Fruit fly (Drosophila melanogaster): ENCODE data around the gene Tektin-C.

Gene Tektin-C

DNA sequence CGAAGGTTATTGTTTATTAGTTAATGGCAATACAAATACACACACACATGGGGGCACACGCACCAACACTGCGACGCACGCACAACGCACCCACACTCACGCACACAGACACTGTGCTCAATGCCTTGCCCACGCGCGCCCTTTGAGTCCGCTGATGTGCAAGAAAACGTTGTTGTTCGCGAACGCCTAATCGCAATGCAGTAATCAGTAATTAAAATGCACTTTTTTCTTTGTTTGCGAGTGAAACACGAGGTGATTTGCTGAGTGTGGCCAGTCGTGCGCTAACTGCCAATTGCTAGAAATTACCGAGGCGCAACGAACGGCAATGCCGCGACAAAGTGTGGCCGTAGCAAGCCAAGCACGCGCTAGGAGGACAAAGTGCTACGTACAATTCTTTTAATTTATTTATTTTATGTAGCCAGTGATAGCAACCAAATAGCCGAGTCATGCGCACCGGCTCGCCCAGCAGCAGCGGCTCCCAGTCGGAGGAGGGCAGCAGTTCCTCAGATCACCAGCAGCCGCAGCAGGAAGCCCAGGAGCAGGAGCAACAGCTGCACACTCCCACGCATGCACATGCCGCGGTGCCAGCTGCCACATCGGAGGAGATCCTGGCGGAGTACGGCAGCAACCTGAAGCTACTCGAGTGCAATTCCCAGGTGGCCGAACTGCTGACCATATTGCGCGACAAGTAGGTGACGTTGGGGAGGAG, 14.4 kb upstream of the Tektin-C start, which contains the start of the genes S6k and kri (continued):
- TF ChIP-seq Hand (GFP tag; optimal IDR thresholded peaks at IDR 0.05) (no peak), Dad (GFP tag; optimal IDR thresholded peaks at IDR 0.05) (peak; percentile 45), bcd (GFP tag; optimal IDR thresholded peaks at IDR 0.05) (peak; percentile 19), Dref (GFP tag; IDR thresholded peaks at IDR 0.05) (peak; percentile 45), grn (GFP tag; optimal IDR thresholded peaks at IDR 0.05) (peak; percentile 36), Dfd (GFP tag; optimal IDR thresholded peaks at IDR 0.05) (no peak), Sin3A (optimal IDR thresholded peaks at IDR 0.05) (peak; percentile 66), CG33213 (GFP tag; optimal IDR thresholded peaks at IDR 0.05) (peak; percentile 58), sima (GFP tag; optimal IDR thresholded peaks at IDR 0.05) (no peak), CG10959 (GFP tag; IDR thresholded peaks at IDR 0.05) (no peak), ssp (GFP tag; IDR thresholded peaks at IDR 0.05) (no peak), Abd-B (GFP tag; optimal IDR thresholded peaks at IDR 0.05) (no peak), CG17361 (GFP tag; IDR thresholded peaks at IDR 0.05) (0 out of 3 replicates have a peak, but pooled peaks have one; percentile 27), chif (GFP tag; optimal IDR thresholded peaks at IDR 0.05) (peak in 1 of 2 experiments; percentile 0), Hr51 (GFP tag; optimal IDR thresholded peaks at IDR 0.05) (no peak), nerfin-2 (GFP tag; IDR thresholded peaks at IDR 0.05; ENCODE audit: partially characterized antibody) (0 out of 2 replicates have a peak, but pooled peaks have one; percentile 10), nau (GFP tag; optimal IDR thresholded peaks at IDR 0.05) (peak; percentile 17), HLHmδ (GFP tag; optimal IDR thresholded peaks at IDR 0.05) (no peak), CG12769 (tag; optimal IDR thresholded peaks at IDR 0.05) (peak; percentile 68), Max (GFP tag; optimal IDR thresholded peaks at IDR 0.05) (peak; percentile 94), phol (tag; optimal IDR thresholded peaks at IDR 0.05) (peak; percentile 37), CG6175 (GFP tag; IDR thresholded peaks at IDR 0.05) (no peak), pzg (GFP tag; optimal IDR thresholded peaks at IDR 0.05) (peak; percentile 91), trem (tag; optimal IDR thresholded peaks at IDR 0.05) (peak; percentile 81), Hr3 (GFP tag; optimal IDR thresholded peaks at IDR 0.05) (no peak), ewg (GFP tag; optimal IDR thresholded peaks at IDR 0.05) (peak; percentile 76), slbo (GFP tag; IDR thresholded peaks at IDR 0.05) (no peak), Pdp1 (GFP tag; optimal IDR thresholded peaks at IDR 0.05) (peak in 1 of 2 experiments; percentile 53), Lim3 (GFP tag; IDR thresholded peaks at IDR 0.05) (no peak), oc (tag; optimal IDR thresholded peaks at IDR 0.05) (no peak), Stat92E (GFP tag; optimal IDR thresholded peaks at IDR 0.05) (no peak), Xrp1 (GFP tag; IDR thresholded peaks at IDR 0.05) (0 out of 2 replicates have a peak, but pooled peaks have one; percentile 16), stwl (tag; optimal IDR thresholded peaks at IDR 0.05) (peak; percentile 64), CG7357 (GFP tag; IDR thresholded peaks at IDR 0.05) (no peak), pan (optimal IDR thresholded peaks at IDR 0.05) (no peak), pan (GFP tag; optimal IDR thresholded peaks at IDR 0.05 in 1 of 2, IDR thresholded peaks at IDR 0.05 in 1 of 2) (peak in 1 of 2 experiments; percentile 26), Dll (GFP tag; IDR thresholded peaks at IDR 0.05; ENCODE audit: partially characterized antibody) (peak; percentile 45; the same call in 1 of the 4 replicates), unc-4 (GFP tag; IDR thresholded peaks at IDR 0.05; ENCODE audit: partially characterized antibody) (peak; percentile 48), MTF-1 (GFP tag; optimal IDR thresholded peaks at IDR 0.05; ENCODE audit: borderline replicate concordance) (peak; percentile 66), cg (GFP tag; optimal IDR thresholded peaks at IDR 0.05) (peak; percentile 93), Vsx1 (GFP tag; optimal IDR thresholded peaks at IDR 0.05) (peak; percentile 42), Asciz (GFP tag; optimal IDR thresholded peaks at IDR 0.05) (no peak), ems (GFP tag; optimal IDR thresholded peaks at IDR 0.05) (peak; percentile 5), CG12659 (GFP tag; optimal IDR thresholded peaks at IDR 0.05) (peak; percentile 68), CG1792 (GFP tag; optimal IDR thresholded peaks at IDR 0.05) (no peak), CG3995 (GFP tag; optimal IDR thresholded peaks at IDR 0.05) (peak; percentile 44), Dek (tag; optimal IDR thresholded peaks at IDR 0.05) (peak; percentile 18), nmo (GFP tag; optimal IDR thresholded peaks at IDR 0.05) (peak; percentile 37)

Data from whole organism, embryonic.